Fruit fly (Drosophila melanogaster): ENCODE measurements around the gene Shal.

DNA sequence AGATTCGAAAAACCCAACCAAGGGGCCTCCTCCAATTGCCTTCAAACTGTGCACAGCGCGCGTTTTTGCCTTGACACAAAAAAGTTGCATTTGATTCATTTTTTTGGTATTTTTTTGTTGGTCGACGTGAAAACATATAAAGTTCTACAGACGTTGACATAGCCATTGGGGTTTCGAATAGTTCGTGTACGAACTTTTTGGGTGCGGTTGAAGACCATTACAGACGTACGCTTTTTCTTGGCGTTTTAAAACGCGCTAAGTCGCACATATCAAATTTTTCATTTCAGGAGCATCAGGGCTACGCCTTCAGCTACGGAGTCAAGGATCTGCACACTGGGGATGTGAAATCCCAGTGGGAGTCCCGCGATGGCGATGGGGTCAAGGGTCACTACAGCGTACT, 58.6 kb downstream of the Shal start:
- TF ChIP-seq cic (GFP tag; optimal IDR thresholded peaks at IDR 0.05) (no peak), cnc (optimal IDR thresholded peaks at IDR 0.05) (no peak), kay (GFP tag; ENCODE audit: borderline replicate concordance) (no peak)
